Fruit fly (Drosophila melanogaster) whole organism, embryonic: ENCODE results near the gene APP-BP1.

Source experiments
- Adf1 ChIP-seq: fragments of 200-800 bp; sonication (Bioruptor generic); IDR thresholded peaks from 2 replicates; pipeline ENCODE4 v1.3.6; 2022; ENCODE audit warnings: missing biosample characterization, missing genetic modification characterization
- Awh ChIP-seq: fragments of 200-800 bp; sonication (Bioruptor generic); IDR thresholded peaks from 2 replicates; pipeline ENCODE4, ENCODE4 v1.3.6; 2022; ENCODE audit warnings: missing biosample characterization, missing genetic modification characterization
- BEAF-32 ChIP-seq: fragments of 200-800 bp; sonication (Bioruptor generic); optimal IDR thresholded peaks from 3 replicates; lab custom pipeline; 2017; ENCODE audit warnings: missing biosample characterization, missing genetic modification characterization, mild to moderate bottlenecking, moderate library complexity, missing genetic modification reagents
- Bdp1 ChIP-seq: fragments of 200-800 bp; sonication (Bioruptor generic); optimal IDR thresholded peaks from 3 replicates; lab custom pipeline; 2016; ENCODE audit warnings: missing biosample characterization, missing genetic modification characterization
- C15 ChIP-seq: fragments of 200-800 bp; sonication (Bioruptor generic); IDR thresholded peaks from 3 replicates; pipeline ENCODE4 v1.3.6; 2022; ENCODE audit warnings: missing biosample characterization, missing genetic modification characterization
- CG10366 ChIP-seq: fragments of 200-800 bp; sonication (Bioruptor generic); IDR thresholded peaks from 2 replicates; pipeline ENCODE4 v1.3.6; 2022; ENCODE audit warnings: missing biosample characterization, missing genetic modification characterization
- CG10543 ChIP-seq: fragments of 200-800 bp; sonication (Bioruptor generic); optimal IDR thresholded peaks from 3 replicates; lab custom pipeline; 2017; ENCODE audit warnings: missing biosample characterization, mild to moderate bottlenecking, missing genetic modification characterization, moderate library complexity
- CG12104 ChIP-seq: fragments of 200-800 bp; sonication (Bioruptor generic); optimal IDR thresholded peaks from 3 replicates; lab custom pipeline; 2016; ENCODE audit warnings: missing biosample characterization, missing genetic modification characterization
- CG12155 ChIP-seq: fragments of 200-800 bp; sonication (Bioruptor generic); optimal IDR thresholded peaks from 3 replicates; lab custom pipeline; 2016; ENCODE audit warnings: missing biosample characterization, missing genetic modification characterization
- CG12219 ChIP-seq: fragments of 200-800 bp; sonication (Bioruptor generic); optimal IDR thresholded peaks from 3 replicates; lab custom pipeline; 2018; ENCODE audit warnings: missing biosample characterization, mild to moderate bottlenecking, missing genetic modification characterization
- CG12769 ChIP-seq: fragments of 200-800 bp; sonication (Bioruptor generic); optimal IDR thresholded peaks from 2 replicates; lab custom pipeline; 2019; ENCODE audit warnings: missing biosample characterization, mild to moderate bottlenecking, missing genetic modification characterization, moderate library complexity
- CG13287 ChIP-seq: fragments of 200-800 bp; sonication (Bioruptor generic); IDR thresholded peaks from 2 replicates; pipeline ENCODE4 v1.3.6; 2022; ENCODE audit warnings: missing biosample characterization, missing genetic modification characterization; ENCODE audit not compliant: partially characterized antibody
- CG15073 ChIP-seq: fragments of 200-800 bp; sonication (Bioruptor generic); optimal IDR thresholded peaks from 2 replicates; lab custom pipeline; 2016; ENCODE audit warnings: missing biosample characterization, missing genetic modification characterization
- CG15601 ChIP-seq: fragments of 200-800 bp; sonication (Bioruptor generic); optimal IDR thresholded peaks from 3 replicates; lab custom pipeline; 2019; ENCODE audit warnings: missing biosample characterization, mild to moderate bottlenecking, missing genetic modification characterization, moderate library complexity
- CG1792 ChIP-seq: fragments of 200-800 bp; sonication (Bioruptor generic); optimal IDR thresholded peaks from 2 replicates; lab custom pipeline; 2016; ENCODE audit warnings: missing biosample characterization, missing genetic modification characterization
- CG18764 ChIP-seq: fragments of 200-800 bp; sonication (Bioruptor generic); optimal IDR thresholded peaks from 3 replicates; lab custom pipeline; 2016; ENCODE audit warnings: missing biosample characterization, missing genetic modification characterization
- CG2889 ChIP-seq: fragments of 200-800 bp; sonication (Bioruptor generic); IDR thresholded peaks from 3 replicates; pipeline ENCODE4 v1.3.6; 2022; ENCODE audit warnings: missing biosample characterization, missing genetic modification characterization
- CG31224 ChIP-seq: fragments of 200-800 bp; sonication (Bioruptor generic); IDR thresholded peaks from 2 replicates; pipeline ENCODE4 v1.3.6; 2022; ENCODE audit warnings: missing biosample characterization, missing genetic modification characterization
- CG33557 ChIP-seq: fragments of 200-800 bp; sonication (Bioruptor generic); optimal IDR thresholded peaks from 2 replicates; lab custom pipeline; 2019; ENCODE audit warnings: missing biosample characterization, mild to moderate bottlenecking, missing genetic modification characterization, moderate library complexity
- CG3407 ChIP-seq: fragments of 200-800 bp; sonication (Bioruptor generic); optimal IDR thresholded peaks from 2 replicates; lab custom pipeline; 2018; ENCODE audit warnings: missing biosample characterization, mild to moderate bottlenecking, missing genetic modification characterization
- CG34224 ChIP-seq: fragments of 200-800 bp; sonication (Bioruptor generic); IDR thresholded peaks from 3 replicates; pipeline ENCODE4 v1.3.6; 2022; ENCODE audit warnings: missing biosample characterization, missing genetic modification characterization; ENCODE audit not compliant: partially characterized antibody
- CG3847 ChIP-seq: fragments of 200-800 bp; sonication (Bioruptor generic); IDR thresholded peaks from 2 replicates; pipeline ENCODE4 v1.3.6; 2022; ENCODE audit warnings: missing biosample characterization, missing genetic modification characterization
- CG4854 ChIP-seq: fragments of 200-800 bp; sonication (Bioruptor generic); optimal IDR thresholded peaks from 2 replicates; lab custom pipeline; 2016; ENCODE audit warnings: missing biosample characterization, missing genetic modification characterization, inconsistent platforms
- CG6175 ChIP-seq: fragments of 200-800 bp; sonication (Bioruptor generic); IDR thresholded peaks from 3 replicates; pipeline ENCODE4 v1.3.6; 2022; ENCODE audit warnings: missing biosample characterization, missing genetic modification characterization
- CG9609 ChIP-seq: fragments of 200-800 bp; sonication (Bioruptor generic); optimal IDR thresholded peaks from 3 replicates; lab custom pipeline; 2016; ENCODE audit warnings: missing biosample characterization, missing genetic modification characterization
- CHES-1-like ChIP-seq: fragments of 200-800 bp; sonication (Bioruptor generic); optimal IDR thresholded peaks from 2 replicates; lab custom pipeline; 2016; ENCODE audit warnings: missing biosample characterization, missing genetic modification characterization
- Dip2 ChIP-seq: fragments of 200-800 bp; sonication (Bioruptor generic); IDR thresholded peaks from 2 replicates; pipeline ENCODE4 v1.3.6; 2022; ENCODE audit warnings: missing biosample characterization, missing genetic modification characterization
- Hr39 ChIP-seq: fragments of >200 bp; optimal IDR thresholded peaks from 2 replicates; lab custom pipeline; 2017
- Hr51 ChIP-seq, 2 experiments: fragments of 200-800 bp; sonication (Bioruptor generic); optimal IDR thresholded peaks; 2 replicates in 1 of 2; 3 replicates in 1 of 2; lab custom pipeline; 2016 to 2018; ENCODE audit warnings: missing biosample characterization in 2 of 2, missing genetic modification characterization in 2 of 2, mild to moderate bottlenecking in 1 of 2, moderate library complexity in 1 of 2
- Neu2 ChIP-seq: fragments of 200-800 bp; sonication (Bioruptor generic); optimal IDR thresholded peaks from 3 replicates; lab custom pipeline; 2016; ENCODE audit warnings: missing biosample characterization, missing genetic modification characterization, borderline replicate concordance
- Optix ChIP-seq: fragments of 200-800 bp; sonication (Bioruptor generic); IDR thresholded peaks from 3 replicates; pipeline ENCODE4 v1.3.6; 2022; ENCODE audit warnings: missing biosample characterization, missing genetic modification characterization
- Sox100B ChIP-seq: fragments of 200-800 bp; sonication (Bioruptor generic); optimal IDR thresholded peaks from 3 replicates; lab custom pipeline; 2018; ENCODE audit warnings: missing biosample characterization, mild to moderate bottlenecking, missing genetic modification characterization
- Sry-β ChIP-seq: fragments of 200-800 bp; sonication (Bioruptor generic); optimal IDR thresholded peaks from 2 replicates; lab custom pipeline; 2018; ENCODE audit warnings: missing biosample characterization, mild to moderate bottlenecking, missing genetic modification characterization, moderate library complexity
- Vsx1 ChIP-seq: fragments of 200-800 bp; sonication (Bioruptor generic); optimal IDR thresholded peaks from 2 replicates; lab custom pipeline; 2017; ENCODE audit warnings: missing biosample characterization, mild to moderate bottlenecking, missing genetic modification characterization, missing genetic modification reagents
- corto ChIP-seq: fragments of 200-800 bp; sonication (Bioruptor generic); optimal IDR thresholded peaks from 2 replicates; lab custom pipeline; 2016; ENCODE audit warnings: missing biosample characterization, mild to moderate bottlenecking, missing genetic modification characterization, moderate library complexity
- dati ChIP-seq: fragments of 200-800 bp; sonication (Bioruptor generic); IDR thresholded peaks from 2 replicates; pipeline ENCODE4 v1.3.6; 2022; ENCODE audit warnings: missing biosample characterization, missing genetic modification characterization
- ftz-f1 ChIP-seq: fragments of 200-800 bp; sonication (Bioruptor generic); optimal IDR thresholded peaks from 2 replicates; lab custom pipeline; 2016; ENCODE audit warnings: missing biosample characterization, missing genetic modification characterization
- grn ChIP-seq: fragments of 200-800 bp; sonication (Bioruptor generic); optimal IDR thresholded peaks from 3 replicates; lab custom pipeline; 2017; ENCODE audit warnings: missing biosample characterization, missing genetic modification characterization
- hth ChIP-seq: fragments of >200 bp; optimal IDR thresholded peaks from 2 replicates; lab custom pipeline; 2017; ENCODE audit warnings: inconsistent platforms
- insv ChIP-seq, 2 experiments: fragments of 200-800 bp; sonication (Bioruptor generic); optimal IDR thresholded peaks; 3 replicates each; lab custom pipeline; 2016 to 2018; ENCODE audit warnings: missing biosample characterization in 2 of 2, missing genetic modification characterization in 2 of 2
- row ChIP-seq: fragments of 200-800 bp; sonication (Bioruptor generic); IDR thresholded peaks from 3 replicates; pipeline ENCODE4 v1.3.6; 2022; ENCODE audit warnings: missing biosample characterization, missing genetic modification characterization
- run ChIP-seq: fragments of 200-800 bp; sonication (Bioruptor generic); optimal IDR thresholded peaks from 3 replicates; lab custom pipeline; 2018; ENCODE audit warnings: missing biosample characterization, mild to moderate bottlenecking, missing genetic modification characterization
- stc ChIP-seq: fragments of 200-800 bp; sonication (Bioruptor generic); IDR thresholded peaks from 2 replicates; pipeline ENCODE4 v1.3.6; 2022; ENCODE audit warnings: missing biosample characterization, missing genetic modification characterization
- tio ChIP-seq: fragments of 200-800 bp; sonication (Bioruptor generic); optimal IDR thresholded peaks from 2 replicates; lab custom pipeline; 2017; ENCODE audit warnings: missing biosample characterization, missing genetic modification characterization, inconsistent platforms
- trem ChIP-seq: fragments of 200-800 bp; optimal IDR thresholded peaks from 3 replicates; lab custom pipeline; 2019; ENCODE audit warnings: missing biosample characterization, mild to moderate bottlenecking, missing genetic modification characterization, moderate library complexity
- ttk ChIP-seq: fragments of 200-800 bp; sonication (Bioruptor generic); IDR thresholded peaks from 2 replicates; pipeline ENCODE4 v2.1.2; 2022; ENCODE audit warnings: missing biosample characterization, missing genetic modification characterization
- unc-4 ChIP-seq: fragments of 200-800 bp; sonication (Bioruptor generic); IDR thresholded peaks from 2 replicates; pipeline ENCODE4 v1.3.6; 2022; ENCODE audit warnings: missing biosample characterization, missing genetic modification characterization; ENCODE audit not compliant: partially characterized antibody
- vnd ChIP-seq: fragments of 200-800 bp; sonication (Bioruptor generic); IDR thresholded peaks from 3 replicates; pipeline ENCODE4 v1.3.6; 2022; ENCODE audit warnings: missing biosample characterization, missing genetic modification characterization; ENCODE audit not compliant: partially characterized antibody
- wdn ChIP-seq: fragments of 200-800 bp; sonication (Bioruptor generic); IDR thresholded peaks from 2 replicates; pipeline ENCODE4 v1.3.6; 2022; ENCODE audit warnings: missing biosample characterization, missing genetic modification characterization

APP-BP1 gene

dm6 chr3L:11089805-11090440 is 8.3 kb upstream of the APP-BP1 start (continued):
- TF ChIP-seq Hr51 (GFP tag; optimal IDR thresholded peaks at IDR 0.05; lab: Kevin White, UChicago) (peak; percentile 68 to 97), CG10366 (GFP tag; lab: Robert Waterston, UW) (peak; percentile 68; the same call in 1 of the 2 replicates), Bdp1 (GFP tag; lab: Kevin White, UChicago) (peak; percentile 79), CG15601 (peak; percentile 88), Neu2 (GFP tag; lab: Kevin White, UChicago) (peak; percentile 25), Vsx1 (GFP tag; lab: Kevin White, UChicago) (peak; percentile 83), CG10543 (peak; percentile 65), CG12769 (tag; lab: Kevin White, UChicago) (peak; percentile 3), CG4854 (GFP tag; lab: Kevin White, UChicago) (peak; percentile 73), Awh (GFP tag; lab: Robert Waterston, UW) (peak; percentile 90), CG2889 (0 out of 3 replicates have a peak, but pooled peaks have one; percentile 37), CG13287 (GFP tag; lab: Robert Waterston, UW) (peak; percentile 47; the same call in 1 of the 2 replicates), CG18764 (GFP tag; lab: Kevin White, UChicago) (peak; percentile 81), vnd (GFP tag; lab: Robert Waterston, UW) (peak; percentile 50; the same call in 1 of the 3 replicates), Optix (GFP tag; lab: Robert Waterston, UW) (peak; percentile 75), CG3407 (GFP tag; lab: Kevin White, UChicago) (peak; percentile 81), dati (GFP tag; lab: Robert Waterston, UW) (peak; percentile 51; the same call in 1 of the 2 replicates), wdn (no peak), CG34224 (no peak), corto (GFP tag; lab: Kevin White, UChicago) (peak; percentile 49), CG3847 (GFP tag; lab: Robert Waterston, UW) (peak; percentile 65), BEAF-32 (no peak), run (peak; percentile 86), C15 (0 out of 3 replicates have a peak, but pooled peaks have one; percentile 39), ttk (GFP tag; lab: Robert Waterston, UW) (peak; percentile 57), Sox100B (GFP tag; lab: Kevin White, UChicago) (peak; percentile 97), row (GFP tag; lab: Robert Waterston, UW) (peak; percentile 90), grn (GFP tag; lab: Kevin White, UChicago) (peak; percentile 74), ftz-f1 (no peak), CG9609 (GFP tag; lab: Kevin White, UChicago) (peak; percentile 54), hth (lab: Kevin White, UChicago) (no peak), CG6175 (GFP tag; lab: Robert Waterston, UW) (no peak), unc-4 (no peak), CG12219 (GFP tag; lab: Kevin White, UChicago) (peak; percentile 85), CG12155 (GFP tag; lab: Kevin White, UChicago) (peak; percentile 84), CG15073 (GFP tag; lab: Kevin White, UChicago) (peak; percentile 61), insv (GFP tag; optimal IDR thresholded peaks at IDR 0.05; lab: Kevin White, UChicago) (peak in 1 of 2 experiments; percentile 62), CG1792 (peak; percentile 77), stc (peak; percentile 69), CG12104 (GFP tag; lab: Kevin White, UChicago) (peak; percentile 87), CG33557 (GFP tag; lab: Kevin White, UChicago) (peak; percentile 85), CG31224 (GFP tag; lab: Robert Waterston, UW) (0 out of 2 replicates have a peak, but pooled peaks have one; percentile 32), Sry-β (peak; percentile 67), Hr39 (lab: Kevin White, UChicago) (no peak), Dip2 (GFP tag; lab: Robert Waterston, UW) (no peak; the same call in 1 of the 2 replicates), tio (GFP tag; lab: Kevin White, UChicago) (peak; percentile 95), trem (peak; percentile 49), CHES-1-like (GFP tag; lab: Kevin White, UChicago) (peak; percentile 75), Adf1 (GFP tag; lab: Robert Waterston, UW) (peak; percentile 51)
